Worm (Caenorhabditis elegans) whole organism, late embryonic: ENCODE data around the gene elpc-3.
"Not testable (repeated sequence)": the region's sequence is repeated elsewhere in the genome, so short reads cannot be mapped to it uniquely, and the experiment has no call there.

Source experiments
- K09A11.1 ChIP-seq: sonication (generic microtip); optimal IDR thresholded peaks from 2 replicates; lab custom pipeline; 2017; ENCODE audit warnings: antibody characterized with exemption, mild to moderate bottlenecking, missing genetic modification characterization, missing compliant biosample characterization; ENCODE audit not compliant: insufficient read depth
- ceh-14 ChIP-seq: sonication (generic microtip); optimal IDR thresholded peaks from 2 replicates; lab custom pipeline; 2016; ENCODE audit warnings: missing genotype, missing genetic modification characterization, missing compliant biosample characterization
- ceh-18 ChIP-seq: sonication (generic microtip); optimal IDR thresholded peaks from 2 replicates; lab custom pipeline; 2016; ENCODE audit warnings: missing genetic modification characterization, missing compliant biosample characterization
- ceh-19 ChIP-seq: fragments of 200-800 bp; sonication (Bioruptor generic); optimal IDR thresholded peaks from 2 replicates; lab custom pipeline; 2018; ENCODE audit warnings: mild to moderate bottlenecking, missing genetic modification characterization, missing compliant biosample characterization
- ceh-24 ChIP-seq: sonication (generic microtip); optimal IDR thresholded peaks from 2 replicates; lab custom pipeline; 2016; ENCODE audit warnings: mild to moderate bottlenecking, missing genetic modification characterization, missing compliant biosample characterization
- ceh-31 ChIP-seq: sonication (generic microtip); optimal IDR thresholded peaks from 2 replicates; lab custom pipeline; 2016; ENCODE audit warnings: missing genetic modification characterization, missing compliant biosample characterization
- ceh-34 ChIP-seq: sonication (generic microtip); optimal IDR thresholded peaks from 2 replicates; lab custom pipeline; 2016; ENCODE audit warnings: mild to moderate bottlenecking, missing genetic modification characterization, missing compliant biosample characterization
- ceh-45 ChIP-seq: fragments of 200-800 bp; sonication (Bioruptor generic); IDR thresholded peaks from 2 replicates; pipeline ENCODE4 v1.3.6; 2022; ENCODE audit warnings: missing genetic modification reagents, missing genetic modification characterization, missing compliant biosample characterization
- ceh-48 ChIP-seq: sonication (generic microtip); optimal IDR thresholded peaks from 2 replicates; lab custom pipeline; 2016; ENCODE audit warnings: missing genetic modification characterization, inconsistent platforms, missing compliant biosample characterization
- ceh-6 ChIP-seq: fragments of 200-800 bp; sonication (Bioruptor generic); optimal IDR thresholded peaks from 2 replicates; lab custom pipeline; 2018; ENCODE audit warnings: mild to moderate bottlenecking, missing genetic modification characterization, missing compliant biosample characterization
- dve-1 ChIP-seq: sonication (generic microtip); optimal IDR thresholded peaks from 2 replicates; lab custom pipeline; 2017; ENCODE audit warnings: antibody characterized with exemption, mild to moderate bottlenecking, missing genetic modification characterization, missing compliant biosample characterization
- elt-4 ChIP-seq: sonication (generic microtip); optimal IDR thresholded peaks from 2 replicates; lab custom pipeline; 2016; ENCODE audit warnings: missing genetic modification characterization, missing compliant biosample characterization
- ets-4 ChIP-seq: sonication (generic microtip); optimal IDR thresholded peaks from 2 replicates; lab custom pipeline; 2016; ENCODE audit warnings: missing genetic modification characterization, missing compliant biosample characterization
- eyg-1 ChIP-seq: sonication (generic microtip); optimal IDR thresholded peaks from 2 replicates; lab custom pipeline; 2016; ENCODE audit warnings: missing genotype, missing genetic modification characterization, missing compliant biosample characterization
- fax-1 ChIP-seq: sonication (generic microtip); optimal IDR thresholded peaks from 2 replicates; lab custom pipeline; 2016; ENCODE audit warnings: missing genotype, missing genetic modification characterization, missing compliant biosample characterization
- fkh-10 ChIP-seq: fragments of 150-350 bp; optimal IDR thresholded peaks from 2 replicates; lab custom pipeline; 2014; ENCODE audit warnings: missing biosample characterization, missing genetic modification reagents, missing genetic modification characterization
- gmeb-2 ChIP-seq: sonication (generic microtip); optimal IDR thresholded peaks from 2 replicates; lab custom pipeline; 2016; ENCODE audit warnings: missing genetic modification characterization, inconsistent platforms, missing compliant biosample characterization
- madf-2 ChIP-seq: sonication (generic microtip); optimal IDR thresholded peaks from 2 replicates; lab custom pipeline; 2017; ENCODE audit warnings: missing genetic modification characterization, missing compliant biosample characterization
- mec-3 ChIP-seq: sonication (generic microtip); optimal IDR thresholded peaks from 2 replicates; lab custom pipeline; 2016; ENCODE audit warnings: borderline replicate concordance, missing genetic modification characterization, missing compliant biosample characterization
- nfya-1 ChIP-seq: sonication (generic microtip); optimal IDR thresholded peaks from 2 replicates; lab custom pipeline; 2017; ENCODE audit warnings: missing genetic modification characterization, mild to moderate bottlenecking, missing compliant biosample characterization, antibody characterized with exemption, moderate library complexity
- nhr-11 ChIP-seq: fragments of 150-350 bp; optimal IDR thresholded peaks from 2 replicates; lab custom pipeline; 2014; ENCODE audit warnings: missing biosample characterization, missing genetic modification characterization
- npax-4 ChIP-seq: sonication (generic microtip); optimal IDR thresholded peaks from 2 replicates; lab custom pipeline; 2016; ENCODE audit warnings: missing genetic modification characterization, missing compliant biosample characterization
- pag-3 ChIP-seq: sonication (generic microtip); optimal IDR thresholded peaks from 2 replicates; lab custom pipeline; 2016; ENCODE audit warnings: missing compliant biosample characterization, missing genetic modification characterization, borderline replicate concordance
- pax-1 ChIP-seq: fragments of 150-350 bp; optimal IDR thresholded peaks from 2 replicates; lab custom pipeline; 2014; ENCODE audit warnings: missing biosample characterization, missing genetic modification characterization
- rnt-1 ChIP-seq: sonication (generic microtip); optimal IDR thresholded peaks from 2 replicates; lab custom pipeline; 2016; ENCODE audit warnings: missing genetic modification characterization, missing compliant biosample characterization
- sdc-2 ChIP-seq: sonication (generic microtip); optimal IDR thresholded peaks from 2 replicates; lab custom pipeline; 2016; ENCODE audit warnings: missing genotype, missing genetic modification characterization, missing compliant biosample characterization
- sox-2 ChIP-seq: fragments of 200-800 bp; sonication (Bioruptor generic); IDR thresholded peaks from 2 replicates; pipeline ENCODE4 v1.3.6; 2022; ENCODE audit warnings: missing genetic modification reagents, missing genetic modification characterization, missing compliant biosample characterization
- sox-4 ChIP-seq: sonication (generic microtip); optimal IDR thresholded peaks from 2 replicates; lab custom pipeline; 2017; ENCODE audit warnings: mild to moderate bottlenecking, missing genetic modification characterization, inconsistent platforms, missing compliant biosample characterization
- ttx-3 ChIP-seq: sonication (generic microtip); optimal IDR thresholded peaks from 2 replicates; lab custom pipeline; 2016; ENCODE audit warnings: missing genetic modification reagents, missing genetic modification characterization, missing compliant biosample characterization
- unc-3 ChIP-seq, 2 experiments: fragments of 200-800 bp in 1 of 2; sonication (Bioruptor generic) in 1 of 2; sonication (generic microtip) in 1 of 2; conservative IDR thresholded peaks in 1 of 2; optimal IDR thresholded peaks in 1 of 2; 2 replicates each; pipeline versions ENCODE4 v1.3.6 to Lab custom; 2016 to 2022; ENCODE audit warnings: missing compliant biosample characterization in 2 of 2, missing genetic modification characterization in 2 of 2, missing genetic modification reagents in 1 of 2
- zip-5 ChIP-seq: sonication (generic microtip); optimal IDR thresholded peaks from 2 replicates; lab custom pipeline; 2016; ENCODE audit warnings: missing genetic modification characterization, missing compliant biosample characterization

elpc-3 gene

DNA sequence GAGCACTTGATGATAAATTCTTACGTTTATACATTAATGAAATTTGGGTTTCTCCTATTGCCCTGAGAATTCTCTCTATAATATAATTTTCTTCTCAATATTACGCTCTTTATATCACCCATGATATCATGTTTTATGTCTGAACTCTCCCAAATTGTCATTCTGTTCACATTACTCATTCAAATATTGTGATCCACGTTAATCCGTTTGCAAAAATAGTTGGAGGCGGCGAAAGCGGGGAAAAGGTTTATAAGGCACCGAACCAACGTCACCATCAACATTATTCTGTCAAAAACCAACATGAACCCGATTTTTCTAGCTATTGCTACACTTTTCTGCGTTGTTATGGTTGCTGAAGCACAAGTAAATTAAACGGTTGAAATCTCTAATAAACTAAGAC lies 28.4 kb downstream of the elpc-3 start, which contains the start of gene C27A7.8:
C27A7.8 (plus strand) TSS at position 301 of the 400 bp plus-strand sequence.
- TF ChIP-seq sox-2, result no peak
- no peak for TF ChIP-seq sox-4 (tag; lab: Kevin White, UChicago)
- no peak for TF ChIP-seq fkh-10
- no peak for TF ChIP-seq pag-3
- TF ChIP-seq npax-4, result no peak
- TF ChIP-seq nhr-11 (tag; lab: Kevin White, UChicago), result no peak

DNA sequence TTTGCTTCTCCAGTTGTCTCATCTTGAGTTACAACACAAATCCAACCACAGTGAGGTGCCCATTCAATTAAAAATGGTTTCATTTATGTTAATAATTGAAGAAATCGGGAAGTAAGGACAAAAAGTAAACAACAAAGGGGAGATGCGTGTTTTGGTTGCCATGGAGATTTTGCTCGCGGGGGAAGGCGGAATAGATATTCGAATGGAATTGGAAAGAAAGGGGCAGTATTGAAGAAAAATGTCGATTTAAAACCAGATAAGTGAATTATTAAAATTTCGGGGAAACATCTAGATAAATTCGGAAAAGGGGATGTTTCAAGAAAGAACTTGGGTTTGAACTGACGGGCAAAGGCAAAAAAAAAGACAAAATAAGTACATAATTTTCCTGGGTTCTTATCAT lies 30.6 kb downstream of the elpc-3 start, which contains the start of gene che-11:
che-11 (minus strand) TSS at position 101 of the 400 bp plus-strand sequence.
- TF ChIP-seq pag-3 (no peak), ceh-45 (GFP tag; lab: Robert Waterston, UW) (no peak), ceh-18 (tag; lab: Kevin White, UChicago) (no peak), ceh-19 (no peak), nfya-1 (no peak), ceh-24 (tag; lab: Kevin White, UChicago) (no peak), fax-1 (tag; lab: Kevin White, UChicago) (no peak), eyg-1 (tag; lab: Kevin White, UChicago) (no peak), zip-5 (tag; lab: Kevin White, UChicago) (no peak), ets-4 (no peak)

DNA sequence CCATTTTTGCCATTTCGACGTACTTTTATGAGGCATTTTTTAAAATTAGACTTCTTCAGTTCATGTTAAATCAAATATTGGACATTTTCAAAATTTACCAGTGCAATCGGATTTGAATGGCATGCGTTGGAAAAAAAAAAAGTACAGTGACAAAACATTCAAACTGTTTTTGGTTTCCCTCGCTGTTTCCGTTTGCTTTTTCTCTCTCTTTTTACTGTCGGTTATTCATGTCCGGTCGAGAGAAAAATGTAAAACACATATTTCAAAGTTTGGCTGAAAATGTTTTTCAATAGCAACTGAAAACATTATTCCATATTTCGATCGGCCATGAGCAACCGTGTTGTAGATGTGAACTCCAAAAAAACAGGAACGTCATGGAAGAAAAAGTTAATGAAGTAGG lies 40.6 kb downstream of the elpc-3 start, which contains the start of gene C27A7.3:
C27A7.3 (plus strand) TSS at position 301 of the 400 bp plus-strand sequence.
- no peak for TF ChIP-seq madf-2 (tag; lab: Kevin White, UChicago)
- TF ChIP-seq ceh-6 (GFP tag; lab: Kevin White, UChicago), result no peak
- TF ChIP-seq nfya-1, result no peak
- no peak for TF ChIP-seq gmeb-2 (tag; lab: Kevin White, UChicago)
- no peak for TF ChIP-seq pag-3
- no peak for TF ChIP-seq mec-3 (tag; lab: Kevin White, UChicago)

DNA sequence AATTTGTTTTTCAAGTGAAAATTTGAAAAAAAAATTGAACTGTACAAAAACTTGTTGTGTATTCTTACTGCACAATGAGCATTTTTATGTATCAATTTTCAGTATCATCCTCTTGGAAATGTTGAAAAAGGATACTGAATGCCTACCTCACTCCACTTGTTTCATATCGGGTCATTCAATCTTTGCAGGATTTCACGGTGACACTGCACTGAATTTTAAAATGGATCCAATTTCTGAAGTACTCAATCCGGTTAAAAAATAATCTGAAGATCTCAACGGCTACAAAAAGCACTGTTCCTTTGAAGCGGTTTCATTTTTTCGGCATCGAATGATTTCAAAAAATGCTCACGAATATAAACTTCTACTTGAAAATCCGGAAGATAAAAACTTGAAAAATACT lies 43.3 kb downstream of the elpc-3 start:
- TF ChIP-seq ceh-48 (tag; lab: Kevin White, UChicago), result no peak
- TF ChIP-seq pax-1 (tag; lab: Kevin White, UChicago), result no peak
- no peak for TF ChIP-seq dve-1 (tag; lab: Kevin White, UChicago)
- TF ChIP-seq madf-2 (tag; lab: Kevin White, UChicago), result no peak
- no peak for TF ChIP-seq ttx-3 (tag; lab: Kevin White, UChicago)
- TF ChIP-seq ceh-14 (tag; lab: Kevin White, UChicago), result no peak
- no peak for TF ChIP-seq elt-4
- no peak for TF ChIP-seq ceh-34 (tag; lab: Kevin White, UChicago)
- no peak for TF ChIP-seq npax-4
- TF ChIP-seq unc-3 (GFP tag; conservative IDR thresholded peaks at IDR 0.05; lab: Robert Waterston, UW), result no peak
- no peak for TF ChIP-seq unc-3 (tag; optimal IDR thresholded peaks at IDR 0.05; lab: Kevin White, UChicago)
- TF ChIP-seq ceh-45 (GFP tag; lab: Robert Waterston, UW), result no peak
- no peak for TF ChIP-seq ceh-31
- no peak for TF ChIP-seq ets-4
- TF ChIP-seq pag-3, result no peak
- TF ChIP-seq, all 69 proteins: peak for 0

DNA sequence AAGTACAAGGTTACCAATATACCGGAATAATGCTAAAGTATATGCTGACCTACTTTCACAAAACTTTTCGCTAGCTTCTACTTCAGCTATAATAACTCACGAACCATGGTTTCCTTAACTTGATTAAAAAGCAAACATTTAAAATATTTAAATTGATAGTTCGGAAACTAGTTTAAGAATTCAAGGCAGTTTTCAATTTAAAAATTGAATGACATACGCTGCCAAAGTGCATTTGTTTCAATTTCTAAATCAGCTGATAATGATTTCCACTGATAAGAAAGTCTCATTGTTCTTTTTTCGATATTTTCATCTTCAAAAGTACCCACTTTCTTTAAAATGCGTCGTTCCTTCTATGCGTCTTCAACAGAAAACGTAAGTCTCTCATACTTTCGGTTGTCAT lies 50.1 kb downstream of the elpc-3 start, which contains the start of gene enpp-1:
enpp-1 (plus strand) TSS at position 301 of the 400 bp plus-strand sequence.
- TF ChIP-seq ceh-31; sdc-2 (tag; lab: Kevin White, UChicago); rnt-1: not testable (repeated sequence)

DNA sequence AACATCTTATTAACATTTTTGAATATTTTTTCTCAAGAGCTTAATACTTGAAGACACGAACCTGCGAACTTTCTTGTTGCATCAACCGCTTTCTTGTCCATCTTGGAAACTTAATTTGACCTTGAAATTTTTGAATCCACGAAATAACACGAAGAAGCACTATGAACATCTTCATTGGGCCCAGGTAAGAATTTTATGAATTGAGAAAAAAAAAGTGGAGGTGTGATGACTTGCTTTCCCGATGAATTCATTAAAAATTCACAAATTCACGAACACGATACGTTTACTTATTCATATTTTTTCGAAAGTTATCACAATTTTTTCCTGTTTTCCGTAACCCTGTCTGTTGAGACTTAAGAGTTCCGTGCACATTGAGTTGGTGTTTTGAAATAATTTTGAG lies 50.5 kb downstream of the elpc-3 start, which contains the start of gene C27A7.6:
C27A7.6 (minus strand) TSS at position 101 of the 400 bp plus-strand sequence.
- TF ChIP-seq ceh-24 (tag; lab: Kevin White, UChicago); K09A11.1 (tag; lab: Kevin White, UChicago); nfya-1: not testable (repeated sequence)
